Worm (Caenorhabditis elegans) whole organism, L1 larva: ENCODE data around the gene flp-19.

ENCODE experiments used
- C16A3.4 ChIP-seq: fragments of 150-350 bp; optimal IDR thresholded peaks from 2 replicates; lab custom pipeline; 2014; ENCODE audit warnings: missing biosample characterization, missing genetic modification characterization
- C34B4.2 ChIP-seq: sonication (generic microtip); optimal IDR thresholded peaks from 2 replicates; lab custom pipeline; 2017; ENCODE audit warnings: mild to moderate bottlenecking, missing genetic modification characterization, missing compliant biosample characterization
- F16B12.6 ChIP-seq: fragments of 150-350 bp; optimal IDR thresholded peaks from 2 replicates; lab custom pipeline; 2014; ENCODE audit warnings: missing biosample characterization, missing genetic modification characterization
- aha-1 ChIP-seq: fragments of 150-350 bp; optimal IDR thresholded peaks from 2 replicates; lab custom pipeline; 2014; ENCODE audit warnings: missing biosample characterization, missing genetic modification characterization
- alr-1 ChIP-seq: fragments of 200-800 bp; sonication (Bioruptor generic); optimal IDR thresholded peaks from 2 replicates; lab custom pipeline; 2018; ENCODE audit warnings: borderline replicate concordance, mild to moderate bottlenecking, missing genetic modification characterization, missing compliant biosample characterization
- ama-1 ChIP-seq: fragments of 150-350 bp; optimal IDR thresholded peaks from 2 replicates; lab custom pipeline; 2014
- blmp-1 ChIP-seq: fragments of 150-350 bp; optimal IDR thresholded peaks from 2 replicates; lab custom pipeline; 2014; ENCODE audit warnings: missing biosample characterization, missing genetic modification characterization
- ceh-8 ChIP-seq: fragments of 200-800 bp; sonication (Bioruptor generic); optimal IDR thresholded peaks from 2 replicates; lab custom pipeline; 2018; ENCODE audit warnings: mild to moderate bottlenecking, missing genetic modification characterization, moderate library complexity, missing compliant biosample characterization
- ceh-82 ChIP-seq, 3 experiments: fragments of 150-350 bp in 1 of 3; sonication (generic microtip) in 2 of 3; optimal IDR thresholded peaks; 2 replicates each; lab custom pipeline; 2014 to 2017; ENCODE audit warnings: missing biosample characterization in 3 of 3, missing genetic modification characterization in 3 of 3
- ces-1 ChIP-seq: fragments of 150-350 bp; optimal IDR thresholded peaks from 2 replicates; lab custom pipeline; 2014; ENCODE audit warnings: missing biosample characterization, missing genetic modification reagents, missing genetic modification characterization
- dpl-1 ChIP-seq, 3 experiments: fragments of 150-350 bp in 2 of 3; sonication (generic microtip) in 1 of 3; optimal IDR thresholded peaks; 2 replicates each; lab custom pipeline; 2014 to 2017; ENCODE audit warnings: missing biosample characterization in 3 of 3, missing genetic modification characterization in 3 of 3, missing genetic modification reagents in 3 of 3
- dsc-1 ChIP-seq: sonication (generic microtip); optimal IDR thresholded peaks from 2 replicates; lab custom pipeline; 2016; ENCODE audit warnings: mild to moderate bottlenecking, missing genetic modification characterization, missing compliant biosample characterization
- efl-3 ChIP-seq: fragments of 200-800 bp; sonication (Bioruptor generic); optimal IDR thresholded peaks from 2 replicates; lab custom pipeline; 2018; ENCODE audit warnings: mild to moderate bottlenecking, missing genetic modification characterization, missing compliant biosample characterization
- egl-27 ChIP-seq, 2 experiments: fragments of 150-350 bp in 1 of 2; sonication (generic microtip); optimal IDR thresholded peaks; 3 replicates each; lab custom pipeline; 2017 to 2018; ENCODE audit warnings: missing biosample characterization in 2 of 2, missing genetic modification characterization in 2 of 2, missing genetic modification reagents in 2 of 2
- elt-2 ChIP-seq: sonication (generic microtip); optimal IDR thresholded peaks from 2 replicates; lab custom pipeline; 2016; ENCODE audit warnings: missing genetic modification characterization, mild to moderate bottlenecking, inconsistent platforms, missing compliant biosample characterization, missing genetic modification reagents
- ets-5 ChIP-seq: fragments of 200-800 bp; sonication (Bioruptor generic); IDR thresholded peaks from 2 replicates; pipeline ENCODE4 v1.3.6; 2022; ENCODE audit warnings: missing genetic modification characterization, missing compliant biosample characterization
- fkh-8 ChIP-seq: sonication (generic microtip); optimal IDR thresholded peaks from 2 replicates; lab custom pipeline; 2016; ENCODE audit warnings: mild to moderate bottlenecking, missing genetic modification characterization, missing compliant biosample characterization
- hlh-17 ChIP-seq: fragments of 200-800 bp; sonication (Bioruptor generic); optimal IDR thresholded peaks from 2 replicates; lab custom pipeline; 2018; ENCODE audit warnings: missing genetic modification characterization, mild to moderate bottlenecking, missing compliant biosample characterization, moderate library complexity, borderline replicate concordance
- irx-1 ChIP-seq: sonication (generic microtip); optimal IDR thresholded peaks from 2 replicates; lab custom pipeline; 2016; ENCODE audit warnings: missing genetic modification characterization, missing compliant biosample characterization
- lin-14 ChIP-seq: fragments of 200-800 bp; sonication (Bioruptor generic); optimal IDR thresholded peaks from 2 replicates; lab custom pipeline; 2018; ENCODE audit warnings: mild to moderate bottlenecking, missing genetic modification characterization, moderate library complexity, missing compliant biosample characterization
- lin-15B ChIP-seq: fragments of 150-350 bp; sonication (generic microtip); optimal IDR thresholded peaks from 3 replicates; lab custom pipeline; 2014; ENCODE audit warnings: missing biosample characterization, missing genetic modification characterization
- lir-3 ChIP-seq: sonication (generic microtip); optimal IDR thresholded peaks from 2 replicates; lab custom pipeline; 2016; ENCODE audit warnings: mild to moderate bottlenecking, missing genetic modification characterization, moderate library complexity, missing compliant biosample characterization; ENCODE audit not compliant: poor library complexity
- lsy-2 ChIP-seq, 2 experiments: fragments of 150-350 bp; optimal IDR thresholded peaks; 2 replicates each; lab custom pipeline; 2014; ENCODE audit warnings: missing biosample characterization in 2 of 2, missing genetic modification characterization in 2 of 2
- mdl-1 ChIP-seq, 2 experiments: fragments of 150-350 bp; optimal IDR thresholded peaks; 2 replicates each; lab custom pipeline; 2014 to 2017; ENCODE audit warnings: missing biosample characterization in 2 of 2, missing genetic modification characterization in 2 of 2, inconsistent platforms in 1 of 2
- mef-2 ChIP-seq: fragments of 150-350 bp; optimal IDR thresholded peaks from 2 replicates; lab custom pipeline; 2014; ENCODE audit warnings: missing biosample characterization, missing genetic modification characterization
- mep-1 ChIP-seq: fragments of 150-350 bp; optimal IDR thresholded peaks from 2 replicates; lab custom pipeline; 2014; ENCODE audit warnings: missing biosample characterization, missing genetic modification characterization
- nhr-11 ChIP-seq: fragments of 150-350 bp; optimal IDR thresholded peaks from 2 replicates; lab custom pipeline; 2014; ENCODE audit warnings: missing biosample characterization, missing genetic modification characterization
- nhr-12 ChIP-seq: sonication (generic microtip); optimal IDR thresholded peaks from 2 replicates; lab custom pipeline; 2017; ENCODE audit warnings: missing biosample characterization, missing genetic modification characterization
- nhr-20 ChIP-seq: sonication (generic microtip); optimal IDR thresholded peaks from 2 replicates; lab custom pipeline; 2016; ENCODE audit warnings: mild to moderate bottlenecking, missing genetic modification characterization, missing compliant biosample characterization
- nhr-237 ChIP-seq: fragments of 150-350 bp; optimal IDR thresholded peaks from 2 replicates; lab custom pipeline; 2014; ENCODE audit warnings: missing biosample characterization, missing genetic modification characterization
- nhr-47 ChIP-seq: sonication (generic microtip); optimal IDR thresholded peaks from 2 replicates; lab custom pipeline; 2016; ENCODE audit warnings: mild to moderate bottlenecking, missing genetic modification characterization, moderate library complexity, missing compliant biosample characterization
- nhr-71 ChIP-seq: sonication (generic microtip); optimal IDR thresholded peaks from 2 replicates; lab custom pipeline; 2016; ENCODE audit warnings: mild to moderate bottlenecking, missing genetic modification characterization, moderate library complexity, missing compliant biosample characterization
- nhr-76 ChIP-seq: sonication (generic microtip); optimal IDR thresholded peaks from 2 replicates; lab custom pipeline; 2017; ENCODE audit warnings: missing biosample characterization, missing genetic modification characterization
- nhr-77 ChIP-seq: fragments of 150-350 bp; optimal IDR thresholded peaks from 2 replicates; lab custom pipeline; 2014; ENCODE audit warnings: missing biosample characterization, missing genetic modification characterization
- nhr-85 ChIP-seq: sonication (generic microtip); peaks from one replicate; lab custom pipeline; 2016; ENCODE audit warnings: missing genetic modification characterization, inconsistent platforms, missing compliant biosample characterization
- nhr-90 ChIP-seq: sonication (generic microtip); optimal IDR thresholded peaks from 2 replicates; lab custom pipeline; 2016; ENCODE audit warnings: mild to moderate bottlenecking, missing genetic modification characterization, missing compliant biosample characterization; ENCODE audit not compliant: poor library complexity
- pag-3 ChIP-seq: sonication (generic microtip); optimal IDR thresholded peaks from 2 replicates; lab custom pipeline; 2017; ENCODE audit warnings: missing genetic modification characterization, mild to moderate bottlenecking, missing compliant biosample characterization, antibody characterized with exemption, borderline replicate concordance; ENCODE audit not compliant: insufficient read depth
- rnt-1 ChIP-seq: sonication (generic microtip); optimal IDR thresholded peaks from 2 replicates; lab custom pipeline; 2016; ENCODE audit warnings: mild to moderate bottlenecking, missing genetic modification characterization, moderate library complexity, missing compliant biosample characterization
- snu-23 ChIP-seq: sonication (generic microtip); optimal IDR thresholded peaks from 2 replicates; lab custom pipeline; 2016; ENCODE audit warnings: missing genetic modification characterization, missing compliant biosample characterization
- sox-4 ChIP-seq: sonication (generic microtip); optimal IDR thresholded peaks from 2 replicates; lab custom pipeline; 2016; ENCODE audit warnings: missing genetic modification characterization, missing compliant biosample characterization
- sptf-1 ChIP-seq: fragments of 150-350 bp; optimal IDR thresholded peaks from 2 replicates; lab custom pipeline; 2014; ENCODE audit warnings: missing biosample characterization, missing genetic modification characterization
- sup-37 ChIP-seq: fragments of 200-800 bp; sonication (Bioruptor generic); optimal IDR thresholded peaks from 2 replicates; lab custom pipeline; 2018; ENCODE audit warnings: mild to moderate bottlenecking, missing genetic modification characterization, missing compliant biosample characterization
- tlp-1 ChIP-seq: fragments of 150-350 bp; optimal IDR thresholded peaks from 2 replicates; lab custom pipeline; 2014; ENCODE audit warnings: missing biosample characterization, missing genetic modification characterization
- unc-130 ChIP-seq: fragments of 150-350 bp; optimal IDR thresholded peaks from 2 replicates; lab custom pipeline; 2017; ENCODE audit warnings: missing biosample characterization, missing genetic modification characterization, inconsistent platforms
- unc-62 ChIP-seq: fragments of 150-350 bp; optimal IDR thresholded peaks from 2 replicates; lab custom pipeline; 2014; ENCODE audit warnings: missing biosample characterization, missing genetic modification reagents, missing genetic modification characterization
- unc-86 ChIP-seq: sonication (generic microtip); optimal IDR thresholded peaks from 2 replicates; lab custom pipeline; 2016; ENCODE audit warnings: missing genetic modification characterization, missing compliant biosample characterization
- unc-98 ChIP-seq: fragments of 200-800 bp; sonication (Bioruptor generic); IDR thresholded peaks from 2 replicates; pipeline ENCODE4 v1.3.6; 2022; ENCODE audit warnings: missing genetic modification characterization, missing compliant biosample characterization
- vab-15 ChIP-seq: sonication (generic microtip); optimal IDR thresholded peaks from 2 replicates; lab custom pipeline; 2017; ENCODE audit warnings: missing genotype, mild to moderate bottlenecking, missing genetic modification characterization, missing compliant biosample characterization
- xbp-1 ChIP-seq: sonication (generic microtip); optimal IDR thresholded peaks from 2 replicates; lab custom pipeline; 2016; ENCODE audit warnings: missing genetic modification characterization, missing compliant biosample characterization
- zag-1 ChIP-seq: fragments of 150-350 bp; optimal IDR thresholded peaks from 2 replicates; lab custom pipeline; 2014; ENCODE audit warnings: missing biosample characterization, missing genetic modification characterization
- ztf-4 ChIP-seq: fragments of 150-350 bp; optimal IDR thresholded peaks from 2 replicates; lab custom pipeline; 2014; ENCODE audit warnings: missing biosample characterization, missing genetic modification characterization

Gene flp-19

DNA sequence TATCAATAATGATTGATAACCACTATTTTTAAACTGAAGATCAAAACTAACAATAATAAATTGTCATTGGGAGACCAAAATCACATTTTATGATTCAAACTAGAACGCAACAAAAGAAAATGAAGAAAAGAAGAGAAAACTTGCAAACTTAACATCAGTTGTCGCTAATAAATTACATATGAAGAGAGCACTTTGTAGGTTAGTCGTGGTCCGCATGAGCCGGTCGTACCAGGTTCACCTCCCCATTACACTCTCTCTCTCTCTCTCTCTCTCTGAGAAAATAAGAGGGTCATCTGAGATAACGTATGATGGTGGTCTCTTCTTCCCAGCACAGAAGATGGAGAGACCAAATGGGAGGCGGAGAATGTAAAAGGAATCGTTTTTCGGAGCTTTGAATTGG, 24.6 kb downstream of the flp-19 start:
- TF ChIP-seq nhr-47, result no peak
- TF ChIP-seq fkh-8 (tag; lab: Kevin White, UChicago), result no peak
- no peak for TF ChIP-seq egl-27 (tag; optimal IDR thresholded peaks at IDR 0.05; lab: Kevin White, UChicago)
- TF ChIP-seq unc-130 (tag; lab: Kevin White, UChicago), result peak; percentile 16
- no peak for TF ChIP-seq ceh-82 (tag; optimal IDR thresholded peaks at IDR 0.05; lab: Kevin White, UChicago)
- no peak for TF ChIP-seq unc-62
- TF ChIP-seq C34B4.2 (tag; lab: Kevin White, UChicago), result no peak
- TF ChIP-seq lin-15B (tag; lab: Kevin White, UChicago), result no peak
- TF ChIP-seq nhr-85, result no peak
- peak; percentile 41 for TF ChIP-seq nhr-20 (tag; lab: Kevin White, UChicago)
- no peak for TF ChIP-seq sox-4
- TF ChIP-seq ceh-8, result no peak
- TF ChIP-seq mef-2 (tag; lab: Kevin White, UChicago), result no peak
- no peak for TF ChIP-seq xbp-1 (tag; lab: Kevin White, UChicago)
- TF ChIP-seq rnt-1 (tag; lab: Kevin White, UChicago), result peak; percentile 72
- no peak for TF ChIP-seq C16A3.4 (tag; lab: Kevin White, UChicago)
- TF ChIP-seq nhr-237 (tag; lab: Kevin White, UChicago), result no peak
- peak; percentile 61 for TF ChIP-seq lin-14
- no peak for TF ChIP-seq sup-37 (GFP tag; lab: Kevin White, UChicago)
- peak in 1 of 2 experiments; percentile 5 for TF ChIP-seq mdl-1 (tag; optimal IDR thresholded peaks at IDR 0.05; lab: Kevin White, UChicago)
- TF ChIP-seq nhr-71, result peak; percentile 58
- TF ChIP-seq lir-3 (tag; lab: Kevin White, UChicago), result no peak
- no peak for TF ChIP-seq dpl-1 (GFP tag; optimal IDR thresholded peaks at IDR 0.05; lab: Kevin White, UChicago)
- TF ChIP-seq vab-15 (tag; lab: Kevin White, UChicago), result no peak
- peak; percentile 14 for TF ChIP-seq snu-23 (GFP tag; lab: Kevin White, UChicago)
- peak; percentile 3 to 28 for TF ChIP-seq lsy-2 (tag; optimal IDR thresholded peaks at IDR 0.05; lab: Kevin White, UChicago)
- TF ChIP-seq irx-1 (tag; lab: Kevin White, UChicago), result no peak
- peak; percentile 42 for TF ChIP-seq dsc-1 (tag; lab: Kevin White, UChicago)

DNA sequence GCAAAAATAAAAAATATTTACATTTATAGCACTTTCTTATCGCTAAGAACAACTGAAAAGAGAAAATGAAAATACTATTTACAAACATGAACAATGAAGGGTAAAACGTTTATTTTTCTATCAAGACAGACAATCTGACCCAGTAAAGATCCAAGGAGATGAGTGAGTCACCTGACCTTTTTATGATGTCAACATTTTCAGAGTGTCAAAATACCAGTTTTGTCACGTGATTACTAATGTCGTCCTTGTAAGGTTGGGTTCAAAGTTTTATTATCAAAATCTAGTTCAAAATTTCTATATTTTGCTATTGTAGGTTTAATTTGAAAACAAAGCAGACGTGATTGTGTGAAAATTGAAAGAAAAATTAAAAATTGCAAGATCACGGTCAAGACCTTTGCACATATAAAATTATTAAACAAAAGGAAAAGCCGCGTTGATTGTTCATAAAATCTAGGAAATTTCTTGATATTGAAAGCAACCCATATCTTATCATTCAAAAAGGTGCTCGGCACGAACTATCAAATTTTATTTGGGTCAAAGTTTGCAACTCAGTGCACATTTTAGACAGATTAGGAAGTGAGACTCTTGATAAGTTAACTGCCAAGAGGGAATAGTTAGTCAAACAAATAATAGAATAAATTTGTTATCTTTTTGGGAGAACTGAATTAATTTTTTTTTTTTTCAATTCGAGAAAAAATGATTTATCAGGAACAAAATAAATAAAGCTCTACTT, 25.7 kb downstream of the flp-19 start:
- TF ChIP-seq nhr-20 (tag; lab: Kevin White, UChicago), result peak; percentile 70
- TF ChIP-seq ztf-4, result no peak
- no peak for TF ChIP-seq zag-1
- TF ChIP-seq unc-86 (tag; lab: Kevin White, UChicago), result no peak
- peak; percentile 93 for TF ChIP-seq nhr-85
- TF ChIP-seq tlp-1 (tag; lab: Kevin White, UChicago), result peak; percentile 37
- no peak for TF ChIP-seq dsc-1 (tag; lab: Kevin White, UChicago)
- no peak for TF ChIP-seq ama-1
- no peak for TF ChIP-seq mep-1 (tag; lab: Kevin White, UChicago)
- TF ChIP-seq nhr-77 (tag; lab: Kevin White, UChicago), result no peak
- no peak for TF ChIP-seq unc-98 (GFP tag; lab: Robert Waterston, UW)
- TF ChIP-seq alr-1, result no peak
- TF ChIP-seq nhr-11, result no peak
- peak; percentile 2 for TF ChIP-seq blmp-1
- no peak for TF ChIP-seq efl-3
- no peak for TF ChIP-seq F16B12.6 (tag; lab: Kevin White, UChicago)
- TF ChIP-seq ces-1 (GFP tag; lab: Kevin White, UChicago), result no peak
- no peak for TF ChIP-seq nhr-12 (tag; lab: Kevin White, UChicago)
- TF ChIP-seq nhr-76, result no peak
- no peak for TF ChIP-seq aha-1 (tag; lab: Kevin White, UChicago)
- no peak for TF ChIP-seq sptf-1
- no peak for TF ChIP-seq ets-5 (GFP tag; lab: Robert Waterston, UW)
- TF ChIP-seq sox-4, result no peak
- no peak for TF ChIP-seq lsy-2 (tag; optimal IDR thresholded peaks at IDR 0.05; lab: Kevin White, UChicago)
- TF ChIP-seq mdl-1 (tag; optimal IDR thresholded peaks at IDR 0.05; lab: Kevin White, UChicago), result peak in 1 of 2 experiments; percentile 8
- TF ChIP-seq nhr-90 (tag; lab: Kevin White, UChicago), result peak; percentile 25
- no peak for TF ChIP-seq pag-3 (tag; lab: Kevin White, UChicago)
- TF ChIP-seq hlh-17 (GFP tag; lab: Kevin White, UChicago), result no peak
- TF ChIP-seq unc-130 (tag; lab: Kevin White, UChicago), result no peak
- peak; percentile 89 for TF ChIP-seq elt-2
